Fruit fly (Drosophila melanogaster): ENCODE measurements around the gene comm2.
A peak's percentile ranks its signal among the peaks of the same experiment; 100 is the strongest.

The comm2 gene

DNA sequence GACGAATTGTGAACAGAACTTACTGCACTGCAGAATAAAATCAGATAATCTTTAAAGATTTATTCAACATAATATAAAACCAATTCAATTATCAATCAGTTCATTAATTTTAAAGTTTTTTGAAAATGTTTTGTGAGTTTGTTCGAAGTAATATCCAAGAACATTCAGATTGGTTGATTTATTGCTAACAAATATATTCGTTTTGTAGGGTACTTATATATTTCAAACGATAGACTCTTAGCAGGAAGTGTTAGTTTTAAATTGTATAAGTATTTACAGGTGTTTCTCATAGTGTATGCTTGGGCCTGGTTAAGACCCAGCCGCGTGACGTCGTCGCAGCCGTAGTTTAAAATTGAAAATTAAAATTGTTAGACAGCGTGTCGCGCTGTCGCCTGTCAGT, 8.9 kb upstream of the comm2 start:
- TF ChIP-seq fd85E (GFP tag; optimal IDR thresholded peaks at IDR 0.05): no peak
- TF ChIP-seq CG6792 (GFP tag; optimal IDR thresholded peaks at IDR 0.05): no peak
- no peak for TF ChIP-seq CG8632 (GFP tag; optimal IDR thresholded peaks at IDR 0.05)
- TF ChIP-seq cyc (GFP tag; optimal IDR thresholded peaks at IDR 0.05): no peak
- no peak for TF ChIP-seq Ets96B (tag; optimal IDR thresholded peaks at IDR 0.05)
- TF ChIP-seq CG6276 (GFP tag; optimal IDR thresholded peaks at IDR 0.05): peak; percentile 82
- TF ChIP-seq pdm3 (GFP tag; optimal IDR thresholded peaks at IDR 0.05): peak; percentile 30
- no peak for TF ChIP-seq CG31627 (GFP tag; optimal IDR thresholded peaks at IDR 0.05)
- no peak for TF ChIP-seq lz (GFP tag; optimal IDR thresholded peaks at IDR 0.05)
- TF ChIP-seq CG7368 (GFP tag; optimal IDR thresholded peaks at IDR 0.05): no peak
- peak; percentile 61 for TF ChIP-seq CG4318 (GFP tag; optimal IDR thresholded peaks at IDR 0.05)
- no peak for TF ChIP-seq CG10669 (GFP tag; optimal IDR thresholded peaks at IDR 0.05)
- peak; percentile 49 for TF ChIP-seq OdsH (GFP tag; optimal IDR thresholded peaks at IDR 0.05)
- TF ChIP-seq spab (GFP tag; optimal IDR thresholded peaks at IDR 0.05): no peak
- no peak for TF ChIP-seq CG11762 (GFP tag; optimal IDR thresholded peaks at IDR 0.05; ENCODE audit: insufficient read depth)
- peak; percentile 20 for TF ChIP-seq CG10631 (GFP tag; optimal IDR thresholded peaks at IDR 0.05)
- no peak for TF ChIP-seq CG9139 (GFP tag; optimal IDR thresholded peaks at IDR 0.05)
- TF ChIP-seq ss (GFP tag; optimal IDR thresholded peaks at IDR 0.05): no peak
- peak; percentile 37 for TF ChIP-seq Lpt (GFP tag; optimal IDR thresholded peaks at IDR 0.05)
- peak; percentile 47 for TF ChIP-seq Gug (GFP tag; IDR thresholded peaks at IDR 0.05)
- no peak for TF ChIP-seq Eip93F (GFP tag; optimal IDR thresholded peaks at IDR 0.05)
- TF ChIP-seq svp (GFP tag): no peak
- TF ChIP-seq CG1621 (tag; optimal IDR thresholded peaks at IDR 0.05): no peak
- TF ChIP-seq Sox14 (GFP tag; optimal IDR thresholded peaks at IDR 0.05): no peak
- TF ChIP-seq Hr4 (GFP tag; optimal IDR thresholded peaks at IDR 0.05): peak; percentile 60
- TF ChIP-seq CG15336 (GFP tag; IDR thresholded peaks at IDR 0.05): peak; percentile 72
- no peak for TF ChIP-seq Eip75B (GFP tag; optimal IDR thresholded peaks at IDR 0.05)
- TF ChIP-seq Ets21C (GFP tag; optimal IDR thresholded peaks at IDR 0.05): no peak
- TF ChIP-seq Eip78C (GFP tag): peak; percentile 69
- peak; percentile 79 for TF ChIP-seq eg (GFP tag; IDR thresholded peaks at IDR 0.05)
- TF ChIP-seq topi (GFP tag; optimal IDR thresholded peaks at IDR 0.05): no peak
- TF ChIP-seq CG32006 (GFP tag; optimal IDR thresholded peaks at IDR 0.05): peak; percentile 85
- TF ChIP-seq dac (GFP tag; optimal IDR thresholded peaks at IDR 0.05): peak; percentile 31
- TF ChIP-seq fkh (GFP tag; optimal IDR thresholded peaks at IDR 0.05): no peak
- peak; percentile 54; the same call in 1 of the 3 replicates for TF ChIP-seq CG6163 (GFP tag; IDR thresholded peaks at IDR 0.05)
- no peak for TF ChIP-seq CG6808 (GFP tag; optimal IDR thresholded peaks at IDR 0.05)
- TF ChIP-seq CG3919 (GFP tag; optimal IDR thresholded peaks at IDR 0.05): peak; percentile 16
- TF ChIP-seq salr (GFP tag; optimal IDR thresholded peaks at IDR 0.05): peak in 1 of 2 experiments; percentile 28
- no peak for TF ChIP-seq Blimp-1 (GFP tag; optimal IDR thresholded peaks at IDR 0.05)
- no peak for TF ChIP-seq dsx (GFP tag; optimal IDR thresholded peaks at IDR 0.05; ENCODE audit: poor library complexity, severe bottlenecking)
- peak; percentile 31 for TF ChIP-seq achi (GFP tag; optimal IDR thresholded peaks at IDR 0.05)
- TF ChIP-seq CG11294 (GFP tag; IDR thresholded peaks at IDR 0.05): peak; percentile 57; the same call in 1 of the 2 replicates
- peak; percentile 64; the same call in 2 of the 3 replicates for TF ChIP-seq CG8119 (GFP tag; IDR thresholded peaks at IDR 0.05)
- peak; percentile 35 for TF ChIP-seq net (GFP tag; optimal IDR thresholded peaks at IDR 0.05)

Measured in whole organism, prepupa.